Worm (Caenorhabditis elegans) whole organism, L2 larva: ENCODE data around the gene rla-2.

Experiments
- ZK546.5 ChIP-seq: sonication (generic microtip); optimal IDR thresholded peaks from 2 replicates; lab custom pipeline; 2017; ENCODE audit warnings: missing biosample characterization, missing genetic modification characterization
- blmp-1 ChIP-seq: sonication (generic microtip); optimal IDR thresholded peaks from 2 replicates; lab custom pipeline; 2017; ENCODE audit warnings: missing genetic modification characterization, mild to moderate bottlenecking, missing compliant biosample characterization, antibody characterized with exemption, moderate library complexity; ENCODE audit not compliant: insufficient read depth
- crh-2 ChIP-seq: sonication (generic microtip); optimal IDR thresholded peaks from 2 replicates; lab custom pipeline; 2017; ENCODE audit warnings: missing biosample characterization, missing genetic modification characterization
- nhr-21 ChIP-seq: fragments of 150-350 bp; optimal IDR thresholded peaks from 2 replicates; lab custom pipeline; 2014; ENCODE audit warnings: missing biosample characterization, missing genetic modification characterization
- nhr-25 ChIP-seq: fragments of 150-350 bp; sonication (generic microtip); optimal IDR thresholded peaks from 3 replicates; lab custom pipeline; 2014; ENCODE audit warnings: missing biosample characterization, missing genetic modification characterization
- nhr-77 ChIP-seq: fragments of 150-350 bp; optimal IDR thresholded peaks from 2 replicates; lab custom pipeline; 2014; ENCODE audit warnings: missing biosample characterization, missing genetic modification characterization
- peb-1 ChIP-seq: fragments of 150-350 bp; optimal IDR thresholded peaks from 2 replicates; lab custom pipeline; 2014; ENCODE audit warnings: missing biosample characterization, missing genetic modification characterization
- unc-55 ChIP-seq: fragments of 150-350 bp; sonication (generic microtip); optimal IDR thresholded peaks from 3 replicates; lab custom pipeline; 2014; ENCODE audit warnings: missing biosample characterization, missing genetic modification reagents, missing genetic modification characterization
- unc-62 ChIP-seq: fragments of 150-350 bp; optimal IDR thresholded peaks from 2 replicates; lab custom pipeline; 2014; ENCODE audit warnings: missing biosample characterization, missing genetic modification reagents, missing genetic modification characterization
- zag-1 ChIP-seq: fragments of 150-350 bp; optimal IDR thresholded peaks from 2 replicates; lab custom pipeline; 2014; ENCODE audit warnings: missing biosample characterization, missing genetic modification characterization
- ztf-11 ChIP-seq: sonication (generic microtip); optimal IDR thresholded peaks from 2 replicates; lab custom pipeline; 2017; ENCODE audit warnings: missing biosample characterization, missing genetic modification characterization

DNA sequence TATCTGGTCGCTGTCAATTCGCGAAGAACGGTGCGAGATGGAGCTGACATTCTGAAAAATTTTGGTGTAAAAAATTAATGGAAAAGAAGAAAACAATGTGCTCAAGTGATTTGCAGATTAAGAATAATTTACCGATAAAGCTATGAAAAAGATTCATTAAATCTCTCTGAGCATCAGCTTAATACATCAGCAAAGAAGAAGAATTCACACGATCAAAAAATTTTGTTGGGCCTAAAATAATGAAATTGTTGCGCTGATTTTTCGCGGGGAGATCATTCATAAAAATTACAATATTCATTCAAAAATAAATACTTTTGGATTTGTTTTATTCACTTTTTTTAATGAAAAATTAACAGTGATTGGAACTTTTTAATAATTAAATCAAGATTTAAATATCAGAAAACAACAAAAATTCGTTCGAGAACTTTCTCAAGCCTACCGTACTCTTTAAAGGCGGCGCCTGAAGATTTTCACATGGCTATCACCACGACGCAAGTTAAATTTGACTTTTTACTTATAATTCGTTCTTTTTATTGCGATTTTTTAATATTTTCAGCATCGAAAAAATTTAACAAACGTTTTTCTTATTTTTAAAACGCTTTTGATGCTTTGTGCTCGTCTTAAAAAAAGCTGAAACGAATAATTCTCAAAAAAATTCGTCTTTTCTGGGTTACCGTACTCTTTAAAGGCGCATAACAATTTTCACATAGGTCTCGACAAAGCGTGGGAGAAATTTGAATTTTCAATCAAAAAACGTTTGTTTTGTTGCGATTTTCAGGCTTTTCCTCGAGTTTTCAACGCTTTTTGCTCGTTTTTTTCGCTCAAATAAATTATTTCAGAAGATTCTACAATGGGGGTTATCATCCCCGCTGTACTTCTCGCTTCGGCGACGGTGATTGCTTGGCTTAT is 30.6 kb upstream of the rla-2 start, which contains the start of the genes memi-2 and cyp-31A5:
- TF ChIP-seq ztf-11 (tag; lab: Kevin White, UChicago) (no peak), zag-1 (tag; lab: Kevin White, UChicago) (no peak), blmp-1 (tag; lab: Kevin White, UChicago) (no peak), unc-62 (no peak), peb-1 (no peak), nhr-25 (tag; lab: Kevin White, UChicago) (no peak), ZK546.5 (tag; lab: Kevin White, UChicago) (no peak), nhr-77 (tag; lab: Kevin White, UChicago) (no peak), nhr-21 (tag; lab: Kevin White, UChicago) (no peak), crh-2 (tag; lab: Kevin White, UChicago) (no peak), unc-55 (GFP tag; lab: Kevin White, UChicago) (no peak)
